Worm (Caenorhabditis elegans): ENCODE data around the gene C03E10.1.
"Not testable (repeated sequence)": the region's sequence is repeated elsewhere in the genome, so short reads cannot be mapped to it uniquely, and the experiment has no call there.

C03E10.1 gene

DNA sequence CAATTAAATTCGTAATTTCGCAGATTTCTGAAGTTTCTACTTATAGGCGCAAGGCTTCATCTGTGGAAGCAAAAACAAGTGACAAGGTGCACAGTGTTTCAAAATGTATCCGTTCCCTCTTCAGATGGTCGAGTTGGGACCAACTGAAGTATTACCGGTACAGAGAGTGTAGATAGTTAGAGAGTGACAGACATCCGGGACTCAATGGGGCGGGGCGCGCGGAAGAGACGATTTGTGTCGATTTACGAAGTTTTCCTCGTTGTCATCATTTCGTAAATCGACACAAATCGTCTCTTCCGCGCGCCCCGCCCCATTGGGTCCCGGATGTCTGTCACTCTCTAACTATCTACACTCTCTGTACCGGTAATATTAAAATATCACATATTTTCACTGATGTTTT is 4.9 kb upstream of the C03E10.1 start, which contains the start of gene C03E10.3:
TSS of gene C03E10.3 (plus strand) at position 301 of the 400 bp plus-strand sequence.
- not testable (repeated sequence) for TF ChIP-seq nhr-237 (tag; optimal IDR thresholded peaks at IDR 0.05); mdl-1 (tag; optimal IDR thresholded peaks at IDR 0.05); fkh-10 (GFP tag; optimal IDR thresholded peaks at IDR 0.05)

DNA sequence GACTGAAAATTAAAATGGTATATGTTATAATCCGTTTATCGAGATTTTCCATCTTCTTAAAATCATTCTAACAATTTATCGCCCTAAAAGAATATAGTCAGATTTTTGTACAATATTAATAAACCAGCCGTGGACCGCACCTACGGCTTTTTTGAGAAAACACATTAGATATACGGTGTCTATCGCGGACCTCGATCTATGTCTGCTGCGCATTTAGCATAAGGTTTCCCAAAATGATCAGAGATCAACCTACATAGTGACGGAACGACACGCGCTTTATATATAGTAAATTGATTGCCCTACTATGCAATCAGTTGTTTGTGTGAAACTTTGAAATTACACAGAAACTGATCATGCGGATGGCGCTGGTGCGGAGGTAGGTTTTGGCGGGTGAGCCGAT is 1.7 kb downstream of the C03E10.1 start:
- no peak for TF ChIP-seq ceh-82 (tag; optimal IDR thresholded peaks at IDR 0.05)
- no peak for TF ChIP-seq ztf-4 (tag; optimal IDR thresholded peaks at IDR 0.05)
- TF ChIP-seq nfya-1 (tag; optimal IDR thresholded peaks at IDR 0.05; ENCODE audit: insufficient read depth), result no peak
- no peak for TF ChIP-seq egl-27 (tag; optimal IDR thresholded peaks at IDR 0.05)

DNA sequence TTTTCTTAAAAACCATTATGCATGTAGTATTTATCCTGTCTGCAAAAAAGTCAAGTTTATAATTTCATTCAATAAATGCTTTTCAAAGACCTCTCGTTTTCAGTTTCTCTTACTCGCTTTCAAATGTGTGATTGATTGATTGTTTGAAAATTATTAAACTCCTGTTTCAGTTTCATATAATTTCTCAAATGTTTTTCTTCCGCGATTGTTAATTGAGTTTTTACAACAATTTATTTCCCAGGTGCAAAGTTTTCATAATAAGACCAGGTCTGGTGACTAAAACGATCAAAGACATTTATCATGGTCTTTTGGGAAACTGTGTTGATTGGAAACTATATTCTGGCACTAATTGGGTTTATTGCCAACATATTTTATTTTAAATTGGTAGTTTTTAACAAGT is 3.4 kb downstream of the C03E10.1 start, which contains the start of gene T03F7.6:
TSS of gene T03F7.6 (plus strand) at position 301 of the 400 bp plus-strand sequence.
- TF ChIP-seq pqm-1 (tag; optimal IDR thresholded peaks at IDR 0.05), result no peak
- TF ChIP-seq ama-1 (optimal IDR thresholded peaks at IDR 0.05), result no peak
- no peak for TF ChIP-seq ztf-4 (tag; optimal IDR thresholded peaks at IDR 0.05)
- TF ChIP-seq elt-2 (tag; optimal IDR thresholded peaks at IDR 0.05), result no peak
- no peak for TF ChIP-seq ceh-28 (tag; optimal IDR thresholded peaks at IDR 0.05)
- no peak for TF ChIP-seq jun-1 (tag; optimal IDR thresholded peaks at IDR 0.05)
- no peak for TF ChIP-seq pha-4 (tag; optimal IDR thresholded peaks at IDR 0.05)
- no peak for TF ChIP-seq lsy-12 (tag; optimal IDR thresholded peaks at IDR 0.05)
- TF ChIP-seq nhr-67 (tag; optimal IDR thresholded peaks at IDR 0.05), result no peak
- no peak for TF ChIP-seq nhr-23 (tag; optimal IDR thresholded peaks at IDR 0.05)
- no peak for TF ChIP-seq nfya-1 (tag; optimal IDR thresholded peaks at IDR 0.05; ENCODE audit: insufficient read depth)
- no peak for TF ChIP-seq ceh-9 (tag; optimal IDR thresholded peaks at IDR 0.05)

DNA sequence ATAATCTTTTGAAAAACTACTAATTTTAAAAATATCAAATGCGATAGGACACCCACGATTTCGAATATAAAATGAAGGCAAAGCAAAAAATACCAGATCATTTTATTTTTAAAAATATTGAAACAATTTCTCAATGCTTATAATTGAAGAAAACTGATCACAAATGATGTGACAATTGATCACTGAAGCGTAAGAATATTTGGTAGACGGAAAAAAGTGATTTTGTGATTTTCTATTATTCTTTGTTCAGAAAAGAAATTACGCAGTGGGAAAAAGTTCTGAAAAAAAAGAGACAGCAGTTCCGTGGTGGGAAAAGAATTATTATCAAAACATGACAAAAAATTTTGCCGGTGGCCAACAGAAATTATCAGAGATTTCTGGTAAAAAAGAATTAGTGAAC is 7.6 kb downstream of the C03E10.1 start, which contains the start of gene T03F7.5:
TSS of gene T03F7.5 (minus strand) at position 101 of the 400 bp plus-strand sequence.
- TF ChIP-seq hmg-11 (tag; optimal IDR thresholded peaks at IDR 0.05) (no peak), unc-39 (tag; optimal IDR thresholded peaks at IDR 0.05) (no peak)

DNA sequence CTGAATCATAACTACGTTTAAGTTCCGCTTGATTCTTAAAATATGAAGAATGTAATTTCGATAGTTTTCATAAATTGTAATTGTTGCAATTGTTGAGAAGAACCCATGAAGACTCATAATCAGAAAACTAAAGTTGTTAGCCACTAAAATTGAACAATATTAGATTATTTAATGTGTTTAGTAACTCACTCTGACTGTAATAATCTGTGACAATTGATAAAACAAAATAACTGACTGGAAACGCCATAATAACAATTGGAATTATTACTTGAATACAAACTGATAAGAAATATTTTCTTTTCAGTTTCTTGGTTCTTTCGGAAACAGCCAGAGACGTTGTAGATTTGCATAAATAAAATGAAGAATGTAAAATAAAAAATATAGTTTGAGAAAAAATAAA is 8.4 kb downstream of the C03E10.1 start:
- TF ChIP-seq elt-1 (tag; optimal IDR thresholded peaks at IDR 0.05) (no peak), skn-1 (tag; optimal IDR thresholded peaks at IDR 0.05) (no peak), jun-1 (tag; optimal IDR thresholded peaks at IDR 0.05) (no peak), tbx-2 (tag; optimal IDR thresholded peaks at IDR 0.05) (no peak), nhr-23 (tag; optimal IDR thresholded peaks at IDR 0.05) (no peak), nhr-43 (tag; optimal IDR thresholded peaks at IDR 0.05; ENCODE audit: poor library complexity, severe bottlenecking) (no peak), lin-15B (tag; optimal IDR thresholded peaks at IDR 0.05) (no peak)

DNA sequence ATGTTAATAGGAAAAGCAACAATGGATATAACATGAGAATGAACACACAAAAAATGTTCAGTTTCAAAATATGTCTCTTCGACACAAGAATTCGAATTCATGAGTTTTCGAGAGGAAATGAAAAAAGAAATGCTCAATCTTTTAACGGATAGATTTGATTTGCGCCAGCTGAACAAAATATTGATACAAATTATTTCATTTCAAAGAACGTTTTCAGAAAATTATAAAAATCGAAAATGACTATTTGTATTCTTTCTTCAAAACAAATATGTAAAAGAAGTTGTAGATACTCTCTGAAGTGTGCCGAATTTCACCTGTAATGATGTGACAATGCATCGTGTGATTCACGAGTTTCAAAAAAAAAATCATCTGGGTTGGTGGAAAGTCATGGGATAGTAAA is 9.6 kb downstream of the C03E10.1 start, which contains the start of gene srh-47:
TSS of gene srh-47 (minus strand) at position 101 of the 400 bp plus-strand sequence.
- no peak for TF ChIP-seq pha-4 (tag; optimal IDR thresholded peaks at IDR 0.05)

DNA sequence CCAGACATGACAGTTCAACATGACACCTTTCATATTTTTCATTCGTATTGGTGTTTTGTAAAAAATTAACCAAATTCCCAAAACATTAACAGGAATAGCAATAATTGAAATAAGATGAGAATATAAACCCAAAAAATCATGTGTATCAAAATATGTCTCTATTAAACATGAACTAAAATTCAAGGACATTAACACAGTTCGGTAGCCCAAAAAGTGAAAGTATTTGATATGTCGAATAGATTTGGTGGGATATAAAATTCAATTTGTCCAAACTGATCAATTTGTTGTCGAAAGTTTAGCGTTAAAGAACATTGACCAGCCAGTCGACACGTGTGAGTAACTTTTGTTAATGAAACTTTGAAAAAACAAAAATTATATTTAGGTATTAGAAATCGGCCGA is 11.7 kb downstream of the C03E10.1 start, which contains the start of gene srh-46:
TSS of gene srh-46 (minus strand) at position 189 of the 400 bp plus-strand sequence.
- TF ChIP-seq aly-2 (tag; optimal IDR thresholded peaks at IDR 0.05), result no peak
- no peak for TF ChIP-seq ztf-11 (tag; optimal IDR thresholded peaks at IDR 0.05)
- no peak for TF ChIP-seq ama-1 (optimal IDR thresholded peaks at IDR 0.05)
- TF ChIP-seq elt-2 (tag; optimal IDR thresholded peaks at IDR 0.05), result no peak
- no peak for TF ChIP-seq nhr-23 (tag; optimal IDR thresholded peaks at IDR 0.05)
- no peak for TF ChIP-seq elt-1 (tag; optimal IDR thresholded peaks at IDR 0.05)
- TF ChIP-seq egl-5 (tag; optimal IDR thresholded peaks at IDR 0.05), result no peak
- TF ChIP-seq fkh-2 (tag; optimal IDR thresholded peaks at IDR 0.05), result no peak
- TF ChIP-seq nhr-11 (tag; optimal IDR thresholded peaks at IDR 0.05), result no peak
- no peak for TF ChIP-seq lin-15B (tag; optimal IDR thresholded peaks at IDR 0.05)
- TF ChIP-seq nhr-237 (tag; optimal IDR thresholded peaks at IDR 0.05), result no peak
- TF ChIP-seq eor-1 (tag; optimal IDR thresholded peaks at IDR 0.05), result no peak
- no peak for TF ChIP-seq nhr-77 (tag; optimal IDR thresholded peaks at IDR 0.05)
- no peak for TF ChIP-seq nhr-76 (tag; optimal IDR thresholded peaks at IDR 0.05)
- TF ChIP-seq lsy-12 (tag; optimal IDR thresholded peaks at IDR 0.05), result no peak

Measured in whole organism, L3 larva.